Fruit fly (Drosophila melanogaster) whole organism, embryonic: Measurements from ENCODE around the gene Edg78E.

ENCODE experiments used
- Atf-2 ChIP-seq: fragments of 200-800 bp; sonication (Bioruptor generic); optimal IDR thresholded peaks from 2 replicates; lab custom pipeline; 2016; ENCODE audit warnings: missing biosample characterization, missing genetic modification characterization
- Awh ChIP-seq: fragments of 200-800 bp; sonication (Bioruptor generic); IDR thresholded peaks from 2 replicates; pipeline ENCODE4, ENCODE4 v1.3.6; 2022; ENCODE audit warnings: missing biosample characterization, missing genetic modification characterization
- CG10321 ChIP-seq: fragments of 200-800 bp; sonication (Bioruptor generic); IDR thresholded peaks from 2 replicates; pipeline ENCODE4 v1.3.6; 2022; ENCODE audit warnings: missing biosample characterization, missing genetic modification characterization
- CG11696 ChIP-seq: fragments of 200-800 bp; sonication (Bioruptor generic); IDR thresholded peaks from 2 replicates; pipeline ENCODE4 v1.3.6; 2022; ENCODE audit warnings: missing biosample characterization, missing genetic modification characterization
- CG11723 ChIP-seq: fragments of 200-800 bp; sonication (Bioruptor generic); optimal IDR thresholded peaks from 2 replicates; lab custom pipeline; 2017; ENCODE audit warnings: missing biosample characterization, mild to moderate bottlenecking, missing genetic modification characterization
- CG12104 ChIP-seq: fragments of 200-800 bp; sonication (Bioruptor generic); optimal IDR thresholded peaks from 3 replicates; lab custom pipeline; 2016; ENCODE audit warnings: missing biosample characterization, missing genetic modification characterization
- CG12744 ChIP-seq: fragments of 200-800 bp; sonication (Bioruptor generic); optimal IDR thresholded peaks from 2 replicates; lab custom pipeline; 2016; ENCODE audit warnings: missing biosample characterization, missing genetic modification characterization
- CG12769 ChIP-seq: fragments of 200-800 bp; sonication (Bioruptor generic); optimal IDR thresholded peaks from 2 replicates; lab custom pipeline; 2019; ENCODE audit warnings: missing biosample characterization, mild to moderate bottlenecking, missing genetic modification characterization, moderate library complexity
- CG13296 ChIP-seq: fragments of 200-800 bp; sonication (Bioruptor generic); optimal IDR thresholded peaks from 3 replicates; lab custom pipeline; 2018; ENCODE audit warnings: missing biosample characterization, mild to moderate bottlenecking, missing genetic modification characterization
- CG17385 ChIP-seq: fragments of 200-800 bp; sonication (Bioruptor generic); optimal IDR thresholded peaks from 3 replicates; lab custom pipeline; 2018; ENCODE audit warnings: missing biosample characterization, mild to moderate bottlenecking, missing genetic modification characterization
- CG17802 ChIP-seq: fragments of 200-800 bp; sonication (Bioruptor generic); optimal IDR thresholded peaks from 2 replicates; lab custom pipeline; 2018; ENCODE audit warnings: missing biosample characterization, mild to moderate bottlenecking, missing genetic modification characterization, moderate library complexity
- CG2116 ChIP-seq: fragments of 200-800 bp; sonication (Bioruptor generic); optimal IDR thresholded peaks from 3 replicates; lab custom pipeline; 2018; ENCODE audit warnings: missing biosample characterization, mild to moderate bottlenecking, missing genetic modification characterization
- CG2129 ChIP-seq: fragments of 200-800 bp; sonication (Bioruptor generic); IDR thresholded peaks from 2 replicates; pipeline ENCODE4 v1.3.6; 2022; ENCODE audit warnings: missing biosample characterization, missing genetic modification characterization; ENCODE audit not compliant: partially characterized antibody
- CG2202 ChIP-seq: fragments of 200-800 bp; sonication (Bioruptor generic); optimal IDR thresholded peaks from 2 replicates; lab custom pipeline; 2018; ENCODE audit warnings: missing biosample characterization, mild to moderate bottlenecking, missing genetic modification characterization
- CG2678 ChIP-seq: fragments of 200-800 bp; sonication (Bioruptor generic); optimal IDR thresholded peaks from 3 replicates; lab custom pipeline; 2019; ENCODE audit warnings: missing biosample characterization, mild to moderate bottlenecking, missing genetic modification characterization, moderate library complexity
- CG2889 ChIP-seq: fragments of 200-800 bp; sonication (Bioruptor generic); IDR thresholded peaks from 3 replicates; pipeline ENCODE4 v1.3.6; 2022; ENCODE audit warnings: missing biosample characterization, missing genetic modification characterization
- CG34376 ChIP-seq: fragments of 200-800 bp; sonication (Bioruptor generic); optimal IDR thresholded peaks from 2 replicates; lab custom pipeline; 2018; ENCODE audit warnings: missing biosample characterization, mild to moderate bottlenecking, missing genetic modification characterization
- CG6654 ChIP-seq: fragments of 200-800 bp; sonication (Bioruptor generic); optimal IDR thresholded peaks from 2 replicates; lab custom pipeline; 2017; ENCODE audit warnings: missing biosample characterization, mild to moderate bottlenecking, missing genetic modification characterization
- CG8388 ChIP-seq: fragments of 200-800 bp; sonication (Bioruptor generic); optimal IDR thresholded peaks from 2 replicates; lab custom pipeline; 2019; ENCODE audit warnings: missing biosample characterization, mild to moderate bottlenecking, missing genetic modification characterization, moderate library complexity
- CG9727 ChIP-seq: fragments of 200-800 bp; sonication (Bioruptor generic); optimal IDR thresholded peaks from 3 replicates; lab custom pipeline; 2017; ENCODE audit warnings: missing biosample characterization, mild to moderate bottlenecking, missing genetic modification characterization
- CkIIα-i1 ChIP-seq: fragments of 200-800 bp; sonication (Bioruptor generic); IDR thresholded peaks from 2 replicates; pipeline ENCODE4 v1.3.6; 2022; ENCODE audit warnings: missing biosample characterization, missing genetic modification characterization
- D ChIP-seq, 2 experiments: fragments of 200-800 bp in 1 of 2; fragments of >200 bp in 1 of 2; sonication (Bioruptor generic) in 1 of 2; optimal IDR thresholded peaks; 2 replicates in 1 of 2; 3 replicates in 1 of 2; lab custom pipeline; 2017; ENCODE audit warnings: mild to moderate bottlenecking in 1 of 2, missing biosample characterization in 1 of 2, missing genetic modification characterization in 1 of 2, missing genetic modification reagents in 1 of 2
- Deaf1 ChIP-seq: fragments of 200-800 bp; optimal IDR thresholded peaks from 3 replicates; lab custom pipeline; 2019; ENCODE audit warnings: missing biosample characterization, mild to moderate bottlenecking, missing genetic modification characterization, moderate library complexity
- E2f1 ChIP-seq: fragments of 200-800 bp; sonication (Bioruptor generic); IDR thresholded peaks from 2 replicates; pipeline ENCODE4 v1.3.6; 2022; ENCODE audit warnings: missing biosample characterization, missing genetic modification characterization
- HLH54F ChIP-seq: fragments of 200-800 bp; sonication (Bioruptor generic); optimal IDR thresholded peaks from 3 replicates; lab custom pipeline; 2016; ENCODE audit warnings: missing biosample characterization, missing genetic modification characterization
- Hsf ChIP-seq: fragments of 200-800 bp; sonication (Bioruptor generic); optimal IDR thresholded peaks from 3 replicates; lab custom pipeline; 2016; ENCODE audit warnings: missing biosample characterization, missing genetic modification characterization
- Med ChIP-seq: fragments of 200-800 bp; sonication (Bioruptor generic); peaks from one replicate; lab custom pipeline; 2016; ENCODE audit warnings: missing biosample characterization, missing genetic modification characterization, mild to moderate bottlenecking, inconsistent platforms, moderate library complexity
- NfI ChIP-seq: fragments of 200-800 bp; sonication (Bioruptor generic); optimal IDR thresholded peaks from 3 replicates; lab custom pipeline; 2018; ENCODE audit warnings: missing biosample characterization, mild to moderate bottlenecking, missing genetic modification characterization, moderate library complexity
- PHDP ChIP-seq: fragments of 200-800 bp; sonication (Bioruptor generic); optimal IDR thresholded peaks from 3 replicates; lab custom pipeline; 2018; ENCODE audit warnings: missing biosample characterization, mild to moderate bottlenecking, missing genetic modification characterization, moderate library complexity
- Vsx1 ChIP-seq: fragments of 200-800 bp; sonication (Bioruptor generic); optimal IDR thresholded peaks from 2 replicates; lab custom pipeline; 2017; ENCODE audit warnings: missing biosample characterization, mild to moderate bottlenecking, missing genetic modification characterization, missing genetic modification reagents
- amos ChIP-seq: fragments of 200-800 bp; sonication (Bioruptor generic); IDR thresholded peaks from 2 replicates; pipeline ENCODE4 v1.3.6; 2022; ENCODE audit warnings: missing biosample characterization, missing genetic modification characterization; ENCODE audit not compliant: partially characterized antibody
- az2 ChIP-seq: fragments of 200-800 bp; sonication (Bioruptor generic); optimal IDR thresholded peaks from 3 replicates; lab custom pipeline; 2016; ENCODE audit warnings: missing biosample characterization, missing genetic modification characterization
- bbx ChIP-seq: fragments of 200-800 bp; sonication (Bioruptor generic); IDR thresholded peaks from 2 replicates; pipeline ENCODE4 v1.3.6; 2022; ENCODE audit warnings: missing biosample characterization, missing genetic modification characterization; ENCODE audit not compliant: partially characterized antibody
- bigmax ChIP-seq: fragments of 200-800 bp; sonication (Bioruptor generic); optimal IDR thresholded peaks from 2 replicates; lab custom pipeline; 2018; ENCODE audit warnings: missing biosample characterization, mild to moderate bottlenecking, missing genetic modification characterization
- btn ChIP-seq: fragments of 200-800 bp; sonication (Bioruptor generic); optimal IDR thresholded peaks from 2 replicates; lab custom pipeline; 2016; ENCODE audit warnings: missing biosample characterization, missing genetic modification characterization
- chn ChIP-seq: fragments of 200-800 bp; sonication (Bioruptor generic); optimal IDR thresholded peaks from 2 replicates; lab custom pipeline; 2016; ENCODE audit warnings: missing biosample characterization, missing genetic modification characterization
- ewg ChIP-seq: fragments of 200-800 bp; sonication (Bioruptor generic); optimal IDR thresholded peaks from 3 replicates; lab custom pipeline; 2017; ENCODE audit warnings: mild to moderate bottlenecking, missing biosample characterization, missing genetic modification reagents, missing genetic modification characterization
- gsb-n ChIP-seq: fragments of 200-800 bp; sonication (Bioruptor generic); optimal IDR thresholded peaks from 3 replicates; lab custom pipeline; 2018; ENCODE audit warnings: missing biosample characterization, mild to moderate bottlenecking, missing genetic modification characterization
- her ChIP-seq: fragments of 200-800 bp; sonication (Bioruptor generic); optimal IDR thresholded peaks from 2 replicates; lab custom pipeline; 2016; ENCODE audit warnings: missing biosample characterization, missing genetic modification characterization
- inv ChIP-seq: fragments of 200-800 bp; sonication (Bioruptor generic); IDR thresholded peaks from 2 replicates; pipeline ENCODE4 v1.3.6; 2022; ENCODE audit warnings: missing biosample characterization, missing genetic modification characterization; ENCODE audit not compliant: partially characterized antibody
- lab ChIP-seq: fragments of 200-800 bp; sonication (Bioruptor generic); optimal IDR thresholded peaks from 3 replicates; lab custom pipeline; 2017; ENCODE audit warnings: missing biosample characterization, missing genetic modification characterization, mild to moderate bottlenecking, moderate library complexity, missing genetic modification reagents
- lbe ChIP-seq: fragments of 200-800 bp; sonication (Bioruptor generic); optimal IDR thresholded peaks from 2 replicates; lab custom pipeline; 2016; ENCODE audit warnings: missing biosample characterization, mild to moderate bottlenecking, missing genetic modification characterization
- pita ChIP-seq: fragments of 200-800 bp; sonication (Bioruptor generic); optimal IDR thresholded peaks from 2 replicates; lab custom pipeline; 2017; ENCODE audit warnings: missing biosample characterization, mild to moderate bottlenecking, missing genetic modification characterization
- prd ChIP-seq, 3 experiments: fragments of >200 bp in 2 of 3; fragments of 200-800 bp in 1 of 3; sonication (Bioruptor generic) in 1 of 3; optimal IDR thresholded peaks in 2 of 3; IDR thresholded peaks in 1 of 3; 2 replicates in 2 of 3; 3 replicates in 1 of 3; pipeline versions ENCODE4 v1.3.6 to Lab custom; 2017 to 2022; ENCODE audit warnings: missing biosample characterization in 1 of 3, missing genetic modification characterization in 1 of 3
- row ChIP-seq: fragments of 200-800 bp; sonication (Bioruptor generic); IDR thresholded peaks from 3 replicates; pipeline ENCODE4 v1.3.6; 2022; ENCODE audit warnings: missing biosample characterization, missing genetic modification characterization
- schlank ChIP-seq: fragments of 200-800 bp; sonication (Bioruptor generic); optimal IDR thresholded peaks from 2 replicates; lab custom pipeline; 2018; ENCODE audit warnings: missing biosample characterization, mild to moderate bottlenecking, missing genetic modification characterization
- tup ChIP-seq: fragments of 200-800 bp; sonication (Bioruptor generic); optimal IDR thresholded peaks from 2 replicates; lab custom pipeline; 2016; ENCODE audit warnings: missing biosample characterization, mild to moderate bottlenecking, missing genetic modification characterization, moderate library complexity
- tx ChIP-seq: fragments of 200-800 bp; sonication (Bioruptor generic); optimal IDR thresholded peaks from 2 replicates; lab custom pipeline; 2016; ENCODE audit warnings: missing biosample characterization, missing genetic modification characterization
- zfh2 ChIP-seq: fragments of 200-800 bp; sonication (Bioruptor generic); optimal IDR thresholded peaks from 2 replicates; lab custom pipeline; 2016; ENCODE audit warnings: missing biosample characterization, missing genetic modification characterization

Gene Edg78E

dm6 chr3L:21334999-21335631, 37.5 kb upstream of the Edg78E start, which contains the start of gene Tsr1 (continued):
- no peak for TF ChIP-seq tup (GFP tag; lab: Kevin White, UChicago)
- TF ChIP-seq CG17385 (GFP tag; lab: Kevin White, UChicago) = no peak
- TF ChIP-seq schlank (tag; lab: Kevin White, UChicago) = no peak
- TF ChIP-seq CG11696 = no peak
- no peak for TF ChIP-seq Atf-2 (GFP tag; lab: Kevin White, UChicago)
- TF ChIP-seq CG13296 = no peak
- TF ChIP-seq CG2678 (tag; lab: Kevin White, UChicago) = no peak
- no peak for TF ChIP-seq E2f1 (GFP tag; lab: Robert Waterston, UW)
- no peak for TF ChIP-seq CG6654 (GFP tag; lab: Kevin White, UChicago)
- TF ChIP-seq btn (GFP tag; lab: Kevin White, UChicago) = no peak
- TF ChIP-seq zfh2 = no peak
- peak; percentile 39 for TF ChIP-seq her
- peak; percentile 67 for TF ChIP-seq CG2129 (GFP tag; lab: Robert Waterston, UW)
- TF ChIP-seq chn (GFP tag; lab: Kevin White, UChicago) = no peak
- TF ChIP-seq lbe = no peak
- no peak for TF ChIP-seq CG17802 (tag; lab: Kevin White, UChicago)
- TF ChIP-seq pita (GFP tag; lab: Kevin White, UChicago) = no peak
- no peak for TF ChIP-seq az2
- no peak for TF ChIP-seq CG12769 (tag; lab: Kevin White, UChicago)
- TF ChIP-seq tx (GFP tag; lab: Kevin White, UChicago) = no peak
- TF ChIP-seq CG11723 = no peak
- TF ChIP-seq Deaf1 (tag; lab: Kevin White, UChicago) = no peak
- no peak for TF ChIP-seq PHDP (tag; lab: Kevin White, UChicago)
- no peak for TF ChIP-seq CG12104 (GFP tag; lab: Kevin White, UChicago)
- no peak for TF ChIP-seq CG2202 (tag; lab: Kevin White, UChicago)
- TF ChIP-seq CG9727 (GFP tag; lab: Kevin White, UChicago) = no peak
- no peak for TF ChIP-seq D (optimal IDR thresholded peaks at IDR 0.05; lab: Kevin White, UChicago)
- TF ChIP-seq D (GFP tag; optimal IDR thresholded peaks at IDR 0.05; lab: Kevin White, UChicago) = no peak
- TF ChIP-seq gsb-n (tag; lab: Kevin White, UChicago) = no peak
- TF ChIP-seq amos (GFP tag; lab: Robert Waterston, UW) = peak; percentile 93
- no peak for TF ChIP-seq CkIIα-i1
- TF ChIP-seq bbx (GFP tag; lab: Robert Waterston, UW) = peak; percentile 92
- no peak for TF ChIP-seq Awh (GFP tag; lab: Robert Waterston, UW)
- peak; percentile 68 for TF ChIP-seq CG2116
- TF ChIP-seq prd (optimal IDR thresholded peaks at IDR 0.05; lab: Kevin White, UChicago) = no peak
- TF ChIP-seq prd (GFP tag; IDR thresholded peaks at IDR 0.05; lab: Robert Waterston, UW) = no peak
- no peak for TF ChIP-seq row
- no peak for TF ChIP-seq Hsf
- TF ChIP-seq ewg (GFP tag; lab: Kevin White, UChicago) = no peak
- no peak for TF ChIP-seq CG2889
- no peak for TF ChIP-seq lab (GFP tag; lab: Kevin White, UChicago)
- TF ChIP-seq CG10321 (GFP tag; lab: Robert Waterston, UW) = no peak
- no peak for TF ChIP-seq Vsx1
- TF ChIP-seq Med (GFP tag; lab: Kevin White, UChicago) = no peak
- TF ChIP-seq CG34376 (GFP tag; lab: Kevin White, UChicago) = no peak
- no peak for TF ChIP-seq HLH54F (GFP tag; lab: Kevin White, UChicago)
- peak; percentile 70 for TF ChIP-seq inv (GFP tag; lab: Robert Waterston, UW)
- TF ChIP-seq bigmax (GFP tag; lab: Kevin White, UChicago) = no peak
- TF ChIP-seq CG12744 (GFP tag; lab: Kevin White, UChicago) = no peak
- TF ChIP-seq CG8388 = no peak
- no peak for TF ChIP-seq NfI (GFP tag; lab: Kevin White, UChicago)
